Fruit fly (Drosophila melanogaster) whole organism, prepupa: ENCODE measurements around the gene Hr4.

Source experiments
- Blimp-1 ChIP-seq: fragments of 200-800 bp; sonication (Bioruptor generic); optimal IDR thresholded peaks from 3 replicates; lab custom pipeline; 2017; ENCODE audit warnings: missing biosample characterization, missing genetic modification characterization, mild to moderate bottlenecking, moderate library complexity, missing genetic modification reagents
- CG10669 ChIP-seq: fragments of 200-800 bp; sonication (Bioruptor generic); optimal IDR thresholded peaks from 3 replicates; lab custom pipeline; 2018; ENCODE audit warnings: missing biosample characterization, mild to moderate bottlenecking, missing genetic modification characterization, moderate library complexity
- CG11294 ChIP-seq: fragments of 200-800 bp; sonication (Bioruptor generic); IDR thresholded peaks from 2 replicates; pipeline ENCODE4 v1.3.6; 2022; ENCODE audit warnings: missing biosample characterization, missing genetic modification characterization
- CG11762 ChIP-seq: fragments of 200-800 bp; sonication (Bioruptor generic); optimal IDR thresholded peaks from 3 replicates; lab custom pipeline; 2016; ENCODE audit warnings: missing biosample characterization, missing genetic modification characterization; ENCODE audit not compliant: insufficient read depth
- CG11902 ChIP-seq: fragments of 200-800 bp; sonication (Bioruptor generic); optimal IDR thresholded peaks from 3 replicates; lab custom pipeline; 2016; ENCODE audit warnings: missing biosample characterization, missing genetic modification characterization
- CG15336 ChIP-seq: fragments of 200-800 bp; sonication (Bioruptor generic); IDR thresholded peaks from 2 replicates; pipeline ENCODE4 v1.3.6; 2022; ENCODE audit warnings: missing biosample characterization, missing genetic modification characterization
- CG16779 ChIP-seq: fragments of 200-800 bp; sonication (Bioruptor generic); optimal IDR thresholded peaks from 3 replicates; lab custom pipeline; 2017; ENCODE audit warnings: missing biosample characterization, mild to moderate bottlenecking, missing genetic modification characterization
- CG31627 ChIP-seq: fragments of 200-800 bp; sonication (Bioruptor generic); optimal IDR thresholded peaks from 3 replicates; lab custom pipeline; 2016; ENCODE audit warnings: missing biosample characterization, missing genetic modification characterization
- CG32006 ChIP-seq: fragments of 200-800 bp; sonication (Bioruptor generic); optimal IDR thresholded peaks from 3 replicates; lab custom pipeline; 2017; ENCODE audit warnings: missing biosample characterization, mild to moderate bottlenecking, missing genetic modification characterization
- CG34406 ChIP-seq: fragments of 200-800 bp; sonication (Bioruptor generic); optimal IDR thresholded peaks from 3 replicates; lab custom pipeline; 2016; ENCODE audit warnings: missing biosample characterization, missing genetic modification characterization
- CG3919 ChIP-seq: fragments of 200-800 bp; sonication (Bioruptor generic); optimal IDR thresholded peaks from 3 replicates; lab custom pipeline; 2016; ENCODE audit warnings: missing biosample characterization, missing genetic modification characterization
- CG4318 ChIP-seq: fragments of 200-800 bp; sonication (Bioruptor generic); optimal IDR thresholded peaks from 3 replicates; lab custom pipeline; 2017; ENCODE audit warnings: missing biosample characterization, mild to moderate bottlenecking, missing genetic modification characterization
- CG6163 ChIP-seq: fragments of 200-800 bp; sonication (Bioruptor generic); IDR thresholded peaks from 3 replicates; pipeline ENCODE4 v1.3.6; 2022; ENCODE audit warnings: missing biosample characterization, missing genetic modification characterization
- CG6792 ChIP-seq: fragments of 200-800 bp; sonication (Bioruptor generic); optimal IDR thresholded peaks from 3 replicates; lab custom pipeline; 2016; ENCODE audit warnings: missing biosample characterization, missing genetic modification characterization
- CG6808 ChIP-seq: fragments of 200-800 bp; sonication (Bioruptor generic); optimal IDR thresholded peaks from 3 replicates; lab custom pipeline; 2017; ENCODE audit warnings: missing biosample characterization, missing genetic modification characterization, mild to moderate bottlenecking, moderate library complexity, missing genetic modification reagents
- CG6854 ChIP-seq: fragments of 200-800 bp; sonication (Bioruptor generic); optimal IDR thresholded peaks from 2 replicates; lab custom pipeline; 2017; ENCODE audit warnings: missing biosample characterization, mild to moderate bottlenecking, missing genetic modification characterization
- CG7368 ChIP-seq: fragments of 200-800 bp; sonication (Bioruptor generic); optimal IDR thresholded peaks from 3 replicates; lab custom pipeline; 2016; ENCODE audit warnings: missing biosample characterization, missing genetic modification characterization
- CG8119 ChIP-seq: fragments of 200-800 bp; sonication (Bioruptor generic); IDR thresholded peaks from 3 replicates; pipeline ENCODE4 v1.3.6; 2022; ENCODE audit warnings: missing biosample characterization, missing genetic modification characterization
- CG9139 ChIP-seq: fragments of 200-800 bp; sonication (Bioruptor generic); optimal IDR thresholded peaks from 3 replicates; lab custom pipeline; 2017; ENCODE audit warnings: missing biosample characterization, mild to moderate bottlenecking, missing genetic modification characterization
- Eip75B ChIP-seq: fragments of 200-800 bp; sonication (Bioruptor generic); optimal IDR thresholded peaks from 3 replicates; lab custom pipeline; 2016; ENCODE audit warnings: missing biosample characterization, missing genetic modification characterization
- Eip78C ChIP-seq: fragments of 200-800 bp; sonication (Bioruptor generic); peaks from one replicate; lab custom pipeline; 2016; ENCODE audit warnings: missing biosample characterization, missing genetic modification characterization
- Ets21C ChIP-seq: fragments of 200-800 bp; sonication (Bioruptor generic); optimal IDR thresholded peaks from 3 replicates; lab custom pipeline; 2016; ENCODE audit warnings: missing biosample characterization, missing genetic modification characterization
- Ets96B ChIP-seq: fragments of 200-800 bp; optimal IDR thresholded peaks from 2 replicates; lab custom pipeline; 2019; ENCODE audit warnings: missing biosample characterization, mild to moderate bottlenecking, missing genetic modification characterization, moderate library complexity
- Gug ChIP-seq: fragments of 200-800 bp; sonication (Bioruptor generic); IDR thresholded peaks from 2 replicates; pipeline ENCODE4 v1.3.6; 2022; ENCODE audit warnings: missing biosample characterization, missing genetic modification characterization
- Hr38 ChIP-seq: sonication (Bioruptor generic); optimal IDR thresholded peaks from 2 replicates; lab custom pipeline; 2016; ENCODE audit warnings: missing biosample characterization, missing genetic modification characterization
- Hr39 ChIP-seq: fragments of 200-800 bp; sonication (Bioruptor generic); optimal IDR thresholded peaks from 2 replicates; lab custom pipeline; 2016; ENCODE audit warnings: missing biosample characterization, missing genetic modification characterization
- Hr4 ChIP-seq: fragments of 200-800 bp; sonication (Bioruptor generic); optimal IDR thresholded peaks from 3 replicates; lab custom pipeline; 2016; ENCODE audit warnings: missing biosample characterization, missing genetic modification characterization
- Lpt ChIP-seq: fragments of 200-800 bp; sonication (Bioruptor generic); optimal IDR thresholded peaks from 3 replicates; lab custom pipeline; 2016; ENCODE audit warnings: missing biosample characterization, missing genetic modification characterization
- Met ChIP-seq: fragments of 200-800 bp; sonication (Bioruptor generic); optimal IDR thresholded peaks from 3 replicates; lab custom pipeline; 2016; ENCODE audit warnings: missing biosample characterization, missing genetic modification characterization
- OdsH ChIP-seq: fragments of 200-800 bp; sonication (Bioruptor generic); optimal IDR thresholded peaks from 3 replicates; lab custom pipeline; 2016; ENCODE audit warnings: missing biosample characterization, missing genetic modification characterization
- Sox102F ChIP-seq: fragments of 200-800 bp; sonication (Bioruptor generic); optimal IDR thresholded peaks from 2 replicates; lab custom pipeline; 2016; ENCODE audit warnings: missing biosample characterization, mild to moderate bottlenecking, missing genetic modification characterization
- Sox14 ChIP-seq: fragments of 200-800 bp; sonication (Bioruptor generic); optimal IDR thresholded peaks from 3 replicates; lab custom pipeline; 2016; ENCODE audit warnings: missing biosample characterization, missing genetic modification characterization
- achi ChIP-seq: fragments of 200-800 bp; sonication (Bioruptor generic); optimal IDR thresholded peaks from 3 replicates; lab custom pipeline; 2016; ENCODE audit warnings: missing biosample characterization, missing genetic modification characterization
- cyc ChIP-seq: fragments of 200-800 bp; sonication (Bioruptor generic); optimal IDR thresholded peaks from 3 replicates; lab custom pipeline; 2016; ENCODE audit warnings: missing biosample characterization, missing genetic modification characterization
- dsx ChIP-seq: fragments of 200-800 bp; optimal IDR thresholded peaks from 3 replicates; lab custom pipeline; 2019; ENCODE audit warnings: missing biosample characterization, mild to moderate bottlenecking, missing genetic modification characterization, moderate library complexity; ENCODE audit not compliant: poor library complexity, severe bottlenecking
- eg ChIP-seq: fragments of 200-800 bp; sonication (Bioruptor generic); IDR thresholded peaks from 3 replicates; pipeline ENCODE4 v1.3.6; 2022; ENCODE audit warnings: missing biosample characterization, missing genetic modification characterization
- fd59A ChIP-seq: fragments of 200-800 bp; sonication (Bioruptor generic); optimal IDR thresholded peaks from 2 replicates; lab custom pipeline; 2017; ENCODE audit warnings: missing biosample characterization, mild to moderate bottlenecking, missing genetic modification characterization, missing genetic modification reagents
- fd85E ChIP-seq: fragments of 200-800 bp; sonication (Bioruptor generic); optimal IDR thresholded peaks from 3 replicates; lab custom pipeline; 2016; ENCODE audit warnings: missing biosample characterization, missing genetic modification characterization
- lz ChIP-seq: fragments of 200-800 bp; sonication (Bioruptor generic); optimal IDR thresholded peaks from 3 replicates; lab custom pipeline; 2016; ENCODE audit warnings: missing biosample characterization, missing genetic modification characterization
- net ChIP-seq: fragments of 200-800 bp; sonication (Bioruptor generic); optimal IDR thresholded peaks from 3 replicates; lab custom pipeline; 2016; ENCODE audit warnings: missing biosample characterization, missing genetic modification characterization
- pdm3 ChIP-seq: fragments of 200-800 bp; sonication (Bioruptor generic); optimal IDR thresholded peaks from 3 replicates; lab custom pipeline; 2016; ENCODE audit warnings: missing biosample characterization, missing genetic modification characterization
- salr ChIP-seq, 2 experiments: fragments of 200-800 bp; sonication (Bioruptor generic); optimal IDR thresholded peaks; 3 replicates each; lab custom pipeline; 2016 to 2018; ENCODE audit warnings: missing biosample characterization in 2 of 2, missing genetic modification characterization in 2 of 2, mild to moderate bottlenecking in 1 of 2
- spab ChIP-seq: fragments of 200-800 bp; sonication (Bioruptor generic); optimal IDR thresholded peaks from 2 replicates; lab custom pipeline; 2017; ENCODE audit warnings: missing biosample characterization, mild to moderate bottlenecking, missing genetic modification characterization, missing genetic modification reagents
- ss ChIP-seq, 2 experiments: fragments of 200-800 bp; sonication (Bioruptor generic); optimal IDR thresholded peaks; 2 replicates in 1 of 2; 3 replicates in 1 of 2; lab custom pipeline; 2017 to 2018; ENCODE audit warnings: mild to moderate bottlenecking in 2 of 2, missing biosample characterization in 2 of 2, missing genetic modification characterization in 2 of 2, moderate library complexity in 1 of 2
- svp ChIP-seq: fragments of 200-800 bp; sonication (Bioruptor generic); peaks from one replicate; lab custom pipeline; 2016; ENCODE audit warnings: missing biosample characterization, missing genetic modification characterization
- topi ChIP-seq: fragments of 200-800 bp; sonication (Bioruptor generic); optimal IDR thresholded peaks from 3 replicates; lab custom pipeline; 2016; ENCODE audit warnings: missing biosample characterization, missing genetic modification characterization
- vri ChIP-seq: fragments of 200-800 bp; sonication (Bioruptor generic); optimal IDR thresholded peaks from 3 replicates; lab custom pipeline; 2016; ENCODE audit warnings: missing biosample characterization, mild to moderate bottlenecking, missing genetic modification characterization

The Hr4 gene

dm6 chrX:1970575-1971325, 29.0 kb downstream of the Hr4 start (continued):
- TF ChIP-seq salr (GFP tag; optimal IDR thresholded peaks at IDR 0.05; lab: Kevin White, UChicago): no peak
- no peak for TF ChIP-seq CG32006 (GFP tag; lab: Kevin White, UChicago)
- no peak for TF ChIP-seq lz (GFP tag; lab: Kevin White, UChicago)
- no peak for TF ChIP-seq fd85E
- TF ChIP-seq CG6163 (GFP tag; lab: Robert Waterston, UW): 0 out of 3 replicates have a peak, but pooled peaks have one; percentile 25
- no peak for TF ChIP-seq CG6792 (GFP tag; lab: Kevin White, UChicago)
- no peak for TF ChIP-seq ss (GFP tag; optimal IDR thresholded peaks at IDR 0.05; lab: Kevin White, UChicago)
- TF ChIP-seq Blimp-1: peak; percentile 95
- no peak for TF ChIP-seq Ets96B (tag; lab: Kevin White, UChicago)
- peak; percentile 67 for TF ChIP-seq Lpt (GFP tag; lab: Kevin White, UChicago)
- 0 out of 2 replicates have a peak, but pooled peaks have one; percentile 19 for TF ChIP-seq CG15336 (GFP tag; lab: Robert Waterston, UW)
- peak; percentile 37 for TF ChIP-seq Met (GFP tag; lab: Kevin White, UChicago)
- peak; percentile 38 for TF ChIP-seq CG6854 (GFP tag; lab: Kevin White, UChicago)
- TF ChIP-seq CG9139: no peak
- no peak for TF ChIP-seq CG7368 (GFP tag; lab: Kevin White, UChicago)
- TF ChIP-seq CG6808 (GFP tag; lab: Kevin White, UChicago): no peak
- TF ChIP-seq topi: no peak
- no peak for TF ChIP-seq CG34406 (GFP tag; lab: Kevin White, UChicago)
- no peak for TF ChIP-seq Sox102F (GFP tag; lab: Kevin White, UChicago)
- no peak for TF ChIP-seq CG16779 (tag; lab: Kevin White, UChicago)
- no peak for TF ChIP-seq CG11762
- TF ChIP-seq Gug (GFP tag; lab: Robert Waterston, UW): no peak
- no peak for TF ChIP-seq CG8119 (GFP tag; lab: Robert Waterston, UW)
- no peak for TF ChIP-seq OdsH (GFP tag; lab: Kevin White, UChicago)
- no peak for TF ChIP-seq net (GFP tag; lab: Kevin White, UChicago)
- peak; percentile 82 for TF ChIP-seq svp (GFP tag; lab: Kevin White, UChicago)
- TF ChIP-seq Hr39 (GFP tag; lab: Kevin White, UChicago): no peak
- 0 out of 3 replicates have a peak, but pooled peaks have one; percentile 31 for TF ChIP-seq eg (GFP tag; lab: Robert Waterston, UW)
- TF ChIP-seq CG10669 (GFP tag; lab: Kevin White, UChicago): no peak
- TF ChIP-seq dsx (GFP tag; lab: Kevin White, UChicago): no peak
- no peak for TF ChIP-seq Ets21C
- no peak for TF ChIP-seq cyc (GFP tag; lab: Kevin White, UChicago)
- no peak for TF ChIP-seq Sox14 (GFP tag; lab: Kevin White, UChicago)
- TF ChIP-seq Eip75B: peak; percentile 66
- no peak for TF ChIP-seq CG3919
- TF ChIP-seq CG31627 (GFP tag; lab: Kevin White, UChicago): no peak
- no peak for TF ChIP-seq Hr4 (GFP tag; lab: Kevin White, UChicago)
- no peak for TF ChIP-seq spab (GFP tag; lab: Kevin White, UChicago)
- TF ChIP-seq, all 60 proteins: peak for 10

DNA sequence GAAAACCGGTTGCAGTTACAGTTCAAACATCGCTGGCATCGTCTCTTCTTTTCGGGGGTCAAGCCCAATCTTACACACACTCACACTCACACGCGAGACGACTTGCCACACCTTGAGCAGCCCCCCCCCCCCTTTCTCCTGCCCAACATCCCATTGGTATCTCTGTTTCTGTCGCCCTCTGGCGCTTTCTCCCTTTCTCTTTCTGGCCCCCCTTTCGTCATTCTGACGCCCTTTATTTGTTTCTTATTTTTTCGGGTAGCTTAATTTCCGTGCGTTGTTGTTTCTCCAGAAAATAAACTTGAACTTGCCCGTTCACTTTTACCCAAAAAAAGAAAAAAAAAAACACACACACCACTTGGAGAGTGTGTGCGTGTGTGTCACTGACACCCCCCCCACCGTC, 30.4 kb downstream of the Hr4 start:
- no peak for TF ChIP-seq CG6808 (GFP tag; lab: Kevin White, UChicago)
- peak; percentile 31 for TF ChIP-seq Eip78C (GFP tag; lab: Kevin White, UChicago)
- TF ChIP-seq CG4318 (GFP tag; lab: Kevin White, UChicago): no peak
- peak; percentile 72 for TF ChIP-seq CG6854 (GFP tag; lab: Kevin White, UChicago)
- TF ChIP-seq CG6163 (GFP tag; lab: Robert Waterston, UW): no peak
- peak; percentile 80 for TF ChIP-seq svp (GFP tag; lab: Kevin White, UChicago)
- TF ChIP-seq Hr38 (GFP tag; lab: Kevin White, UChicago): no peak
- TF ChIP-seq vri (GFP tag; lab: Kevin White, UChicago): no peak
- no peak for TF ChIP-seq pdm3 (GFP tag; lab: Kevin White, UChicago)
- TF ChIP-seq CG15336 (GFP tag; lab: Robert Waterston, UW): no peak
- TF ChIP-seq lz (GFP tag; lab: Kevin White, UChicago): no peak
- TF ChIP-seq achi (GFP tag; lab: Kevin White, UChicago): no peak
- no peak for TF ChIP-seq CG11294 (GFP tag; lab: Robert Waterston, UW)
- peak; percentile 14 for TF ChIP-seq topi
- TF ChIP-seq fd59A (GFP tag; lab: Kevin White, UChicago): no peak
- peak; percentile 99 for TF ChIP-seq Blimp-1
- TF ChIP-seq Met (GFP tag; lab: Kevin White, UChicago): peak; percentile 39
- no peak for TF ChIP-seq Hr4 (GFP tag; lab: Kevin White, UChicago)
- TF ChIP-seq Eip75B: peak; percentile 15
- no peak for TF ChIP-seq dsx (GFP tag; lab: Kevin White, UChicago)
- no peak for TF ChIP-seq CG11902 (GFP tag; lab: Kevin White, UChicago)
- TF ChIP-seq spab (GFP tag; lab: Kevin White, UChicago): no peak
- no peak for TF ChIP-seq OdsH (GFP tag; lab: Kevin White, UChicago)
- TF ChIP-seq, all 60 proteins: peak for 7
